Worm (Caenorhabditis elegans) whole organism, early embryonic: Measurements from ENCODE around the gene ubl-1.

ENCODE experiments used
- B0310.2 ChIP-seq: sonication (generic microtip); optimal IDR thresholded peaks from 2 replicates; lab custom pipeline; 2016; ENCODE audit warnings: mild to moderate bottlenecking, missing genetic modification characterization, missing compliant biosample characterization
- aly-1 ChIP-seq: sonication (generic microtip); optimal IDR thresholded peaks from 2 replicates; lab custom pipeline; 2016; ENCODE audit warnings: missing genetic modification characterization, missing compliant biosample characterization
- ama-1 ChIP-seq: fragments of 150-350 bp; optimal IDR thresholded peaks from 2 replicates; lab custom pipeline; 2014
- ets-7 ChIP-seq: sonication (generic microtip); optimal IDR thresholded peaks from 2 replicates; lab custom pipeline; 2016; ENCODE audit warnings: missing genotype, missing genetic modification characterization, missing compliant biosample characterization
- pes-1 ChIP-seq: fragments of 200-800 bp; sonication (Bioruptor generic); IDR thresholded peaks from 2 replicates; pipeline ENCODE4 v1.3.6; 2022; ENCODE audit warnings: missing genetic modification reagents, missing genetic modification characterization, missing compliant biosample characterization
- sea-1 ChIP-seq: fragments of 200-800 bp; sonication (Bioruptor generic); conservative IDR thresholded peaks from 2 replicates; pipeline ENCODE4 v1.3.6; 2022; ENCODE audit warnings: missing genetic modification characterization, missing compliant biosample characterization
- tra-4 ChIP-seq: sonication (generic microtip); optimal IDR thresholded peaks from 2 replicates; lab custom pipeline; 2017; ENCODE audit warnings: missing genetic modification characterization, missing compliant biosample characterization

ce11 chrIII:3018822-3019221 lies 49.3 kb upstream of the ubl-1 start:
- TF ChIP-seq ama-1 (no peak), tra-4 (tag; lab: Kevin White, UChicago) (no peak), pes-1 (no peak), sea-1 (GFP tag; lab: Robert Waterston, UW) (no peak), ets-7 (tag; lab: Kevin White, UChicago) (no peak), B0310.2 (tag; lab: Kevin White, UChicago) (no peak), aly-1 (tag; lab: Kevin White, UChicago) (no peak)
